Worm (Caenorhabditis elegans): Measurements from ENCODE around the gene hadb-1.

The hadb-1 gene

ce11 chrIII:8674980-8675485, 13.3 kb downstream of the hadb-1 start, which contains the start of gene pgl-2:
pgl-2 (minus strand) TSS chrIII:8675435.
- no peak for TF ChIP-seq mep-1 (tag; optimal IDR thresholded peaks at IDR 0.05)
- no peak for TF ChIP-seq irx-1 (tag; optimal IDR thresholded peaks at IDR 0.05)

ce11 chrIII:8668717-8669116, 19.6 kb downstream of the hadb-1 start:
- TF ChIP-seq lir-3 (tag; optimal IDR thresholded peaks at IDR 0.05; ENCODE audit: poor library complexity): no peak
- TF ChIP-seq blmp-1 (tag; optimal IDR thresholded peaks at IDR 0.05): peak; percentile 23
- no peak for TF ChIP-seq nhr-84 (tag; optimal IDR thresholded peaks at IDR 0.05)
- no peak for TF ChIP-seq ceh-82 (tag; optimal IDR thresholded peaks at IDR 0.05)
- peak; percentile 0 to 9 for TF ChIP-seq efl-1 (optimal IDR thresholded peaks at IDR 0.05)
- TF ChIP-seq efl-1 (GFP tag; optimal IDR thresholded peaks at IDR 0.05 in 1 of 2): no peak
- TF ChIP-seq ztf-11 (tag; optimal IDR thresholded peaks at IDR 0.05): no peak
- TF ChIP-seq elt-3 (tag; optimal IDR thresholded peaks at IDR 0.05): no peak
- TF ChIP-seq nhr-28 (tag; optimal IDR thresholded peaks at IDR 0.05): no peak
- TF ChIP-seq snu-23 (GFP tag; optimal IDR thresholded peaks at IDR 0.05): peak; percentile 34
- TF ChIP-seq unc-98 (GFP tag; IDR thresholded peaks at IDR 0.05): no peak
- TF ChIP-seq fkh-10 (GFP tag; optimal IDR thresholded peaks at IDR 0.05): no peak
- TF ChIP-seq lsy-2 (tag; optimal IDR thresholded peaks at IDR 0.05): no peak
- TF ChIP-seq nhr-12 (tag; optimal IDR thresholded peaks at IDR 0.05): no peak
- TF ChIP-seq mep-1 (tag; optimal IDR thresholded peaks at IDR 0.05): peak; percentile 16
- TF ChIP-seq tlp-1 (tag; optimal IDR thresholded peaks at IDR 0.05): no peak
- no peak for TF ChIP-seq C34B4.2 (tag; optimal IDR thresholded peaks at IDR 0.05)

ce11 chrIII:8667382-8667781, 20.9 kb downstream of the hadb-1 start, which contains the start of gene dpy-19:
dpy-19 (minus strand) TSS chrIII:8667482.
- TF ChIP-seq hpl-2 (GFP tag; optimal IDR thresholded peaks at IDR 0.05): no peak
- no peak for TF ChIP-seq ceh-8 (GFP tag; optimal IDR thresholded peaks at IDR 0.05)
- TF ChIP-seq xbp-1 (tag; optimal IDR thresholded peaks at IDR 0.05): no peak
- no peak for TF ChIP-seq jun-1 (tag; optimal IDR thresholded peaks at IDR 0.05)
- TF ChIP-seq blmp-1 (tag; optimal IDR thresholded peaks at IDR 0.05): no peak
- no peak for TF ChIP-seq skn-1 (tag; optimal IDR thresholded peaks at IDR 0.05)

- TF ChIP-seq lir-3 (tag; optimal IDR thresholded peaks at IDR 0.05; ENCODE audit: poor library complexity) (peak; percentile 18), nhr-76 (tag; optimal IDR thresholded peaks at IDR 0.05) (no peak), ces-1 (GFP tag; optimal IDR thresholded peaks at IDR 0.05) (no peak), nhr-47 (tag; optimal IDR thresholded peaks at IDR 0.05) (peak; percentile 27), fkh-8 (tag; optimal IDR thresholded peaks at IDR 0.05) (peak; percentile 70), mep-1 (tag; optimal IDR thresholded peaks at IDR 0.05) (no peak), nhr-237 (tag; optimal IDR thresholded peaks at IDR 0.05) (no peak), fkh-4 (tag; optimal IDR thresholded peaks at IDR 0.05; ENCODE audit: borderline replicate concordance) (no peak), hlh-4 (tag; optimal IDR thresholded peaks at IDR 0.05) (peak; percentile 8), unc-30 (tag; optimal IDR thresholded peaks at IDR 0.05) (no peak), nhr-71 (tag; optimal IDR thresholded peaks at IDR 0.05) (peak; percentile 54), dsc-1 (tag; optimal IDR thresholded peaks at IDR 0.05) (peak; percentile 14), sox-4 (tag; optimal IDR thresholded peaks at IDR 0.05) (peak; percentile 55), sup-37 (GFP tag; optimal IDR thresholded peaks at IDR 0.05) (no peak), ceh-90 (tag; optimal IDR thresholded peaks at IDR 0.05) (no peak), hlh-17 (GFP tag; optimal IDR thresholded peaks at IDR 0.05; ENCODE audit: borderline replicate concordance) (no peak), C16A3.4 (tag; optimal IDR thresholded peaks at IDR 0.05) (no peak), ceh-63 (GFP tag; optimal IDR thresholded peaks at IDR 0.05) (no peak), irx-1 (tag; optimal IDR thresholded peaks at IDR 0.05) (peak; percentile 13), lin-14 (GFP tag; optimal IDR thresholded peaks at IDR 0.05) (peak; percentile 46)
These were observed 23.3 kb downstream of the hadb-1 start, which contains the start of gene F22B7.1 for ce11 chrIII:8664897-8665388. F22B7.1 (plus strand) TSS chrIII:8665338.

Measured in whole organism, L1 larva.